Worm (Caenorhabditis elegans) whole organism, midembryonic: ENCODE data around the gene tsp-2.

Experiments used
- T22C8.4 ChIP-seq: fragments of 200-800 bp; sonication (Bioruptor generic); IDR thresholded peaks from 2 replicates; pipeline ENCODE4 v1.3.6; 2022; ENCODE audit warnings: missing genetic modification characterization, missing compliant biosample characterization
- cog-1 ChIP-seq: sonication (generic microtip); optimal IDR thresholded peaks from 2 replicates; lab custom pipeline; 2016; ENCODE audit warnings: missing genetic modification characterization, missing compliant biosample characterization
- flt-1 ChIP-seq: fragments of 200-800 bp; sonication (Bioruptor generic); IDR thresholded peaks from 2 replicates; pipeline ENCODE4 v1.3.6; 2022; ENCODE audit warnings: missing genetic modification characterization, missing compliant biosample characterization
- klf-2 ChIP-seq: fragments of 200-800 bp; sonication (Bioruptor generic); conservative IDR thresholded peaks from 2 replicates; pipeline ENCODE4 v1.3.6; 2022; ENCODE audit warnings: missing genetic modification reagents, missing genetic modification characterization, missing compliant biosample characterization
- med-1 ChIP-seq: sonication (generic microtip); optimal IDR thresholded peaks from 2 replicates; lab custom pipeline; 2017; ENCODE audit warnings: missing genetic modification characterization, mild to moderate bottlenecking, missing compliant biosample characterization, antibody characterized with exemption, missing genetic modification reagents; ENCODE audit not compliant: insufficient read depth
- ref-1 ChIP-seq: fragments of 200-800 bp; sonication (Bioruptor generic); conservative IDR thresholded peaks from 2 replicates; pipeline ENCODE4 v1.3.6; 2022; ENCODE audit warnings: missing genetic modification reagents, missing genetic modification characterization, missing compliant biosample characterization
- tab-1 ChIP-seq: fragments of 200-800 bp; sonication (Bioruptor generic); IDR thresholded peaks from 2 replicates; pipeline ENCODE4 v1.3.6; 2022; ENCODE audit warnings: missing genetic modification characterization, missing compliant biosample characterization
- ztf-23 ChIP-seq: fragments of 200-800 bp; sonication (Bioruptor generic); IDR thresholded peaks from 2 replicates; pipeline ENCODE4 v1.3.6; 2022; ENCODE audit warnings: missing genetic modification reagents, missing genetic modification characterization, missing compliant biosample characterization
- ztf-29 ChIP-seq: fragments of 200-800 bp; sonication (Bioruptor generic); IDR thresholded peaks from 2 replicates; pipeline ENCODE4 v1.3.6; 2022; ENCODE audit warnings: missing genetic modification reagents, missing genetic modification characterization, missing compliant biosample characterization

The tsp-2 gene

ce11 chrIII:8245591-8245990, 7.9 kb upstream of the tsp-2 start, which contains the start of gene C02F5.3:
C02F5.3 (plus strand) TSS chrIII:8245891.
- no peak for TF ChIP-seq flt-1 (GFP tag; lab: Robert Waterston, UW)
- TF ChIP-seq klf-2 = no peak
- TF ChIP-seq T22C8.4 (GFP tag; lab: Robert Waterston, UW) = no peak
- TF ChIP-seq ztf-23 (GFP tag; lab: Robert Waterston, UW) = no peak
- TF ChIP-seq ref-1 (GFP tag; lab: Robert Waterston, UW) = no peak
- TF ChIP-seq ztf-29 (GFP tag; lab: Robert Waterston, UW) = no peak
- no peak for TF ChIP-seq cog-1 (tag; lab: Kevin White, UChicago)
- no peak for TF ChIP-seq med-1 (GFP tag; lab: Kevin White, UChicago)
- no peak for TF ChIP-seq tab-1 (GFP tag; lab: Robert Waterston, UW)

ce11 chrIII:8244052-8244451, 6.3 kb upstream of the tsp-2 start, which contains the start of the genes pbs-6 and cids-1:
pbs-6 (minus strand) TSS chrIII:8244092.
cids-1 (plus strand) TSS chrIII:8244445.
- TF ChIP-seq ztf-23 (GFP tag; lab: Robert Waterston, UW) = no peak
- no peak for TF ChIP-seq flt-1 (GFP tag; lab: Robert Waterston, UW)
- TF ChIP-seq ref-1 (GFP tag; lab: Robert Waterston, UW) = no peak
- no peak for TF ChIP-seq med-1 (GFP tag; lab: Kevin White, UChicago)
- no peak for TF ChIP-seq cog-1 (tag; lab: Kevin White, UChicago)
- TF ChIP-seq T22C8.4 (GFP tag; lab: Robert Waterston, UW) = no peak
- no peak for TF ChIP-seq klf-2
- TF ChIP-seq tab-1 (GFP tag; lab: Robert Waterston, UW) = no peak
- TF ChIP-seq ztf-29 (GFP tag; lab: Robert Waterston, UW) = no peak

- TF ChIP-seq T22C8.4 (GFP tag; lab: Robert Waterston, UW) = no peak
Measured at ce11 chrIII:8242809-8243208, 5.1 kb upstream of the tsp-2 start, which contains the start of gene C02F5.12. C02F5.12 (minus strand) TSS chrIII:8243029.

ce11 chrIII:8240948-8241347, 3.2 kb upstream of the tsp-2 start:
- TF ChIP-seq cog-1 (tag; lab: Kevin White, UChicago) (no peak), flt-1 (GFP tag; lab: Robert Waterston, UW) (no peak), klf-2 (no peak), ztf-23 (GFP tag; lab: Robert Waterston, UW) (no peak)

- TF ChIP-seq flt-1 (GFP tag; lab: Robert Waterston, UW) (no peak), ztf-23 (GFP tag; lab: Robert Waterston, UW) (no peak), T22C8.4 (GFP tag; lab: Robert Waterston, UW) (no peak), tab-1 (GFP tag; lab: Robert Waterston, UW) (no peak), med-1 (GFP tag; lab: Kevin White, UChicago) (no peak), ztf-29 (GFP tag; lab: Robert Waterston, UW) (no peak), klf-2 (no peak), cog-1 (tag; lab: Kevin White, UChicago) (no peak), ref-1 (GFP tag; lab: Robert Waterston, UW) (no peak)
Measured at ce11 chrIII:8240247-8240646, 2.5 kb upstream of the tsp-2 start.

ce11 chrIII:8239325-8239724, 1.6 kb upstream of the tsp-2 start, which contains the start of gene tsp-1:
tsp-1 (minus strand) TSS chrIII:8239423.
- TF ChIP-seq ztf-23 (GFP tag; lab: Robert Waterston, UW) (no peak), med-1 (GFP tag; lab: Kevin White, UChicago) (no peak), T22C8.4 (GFP tag; lab: Robert Waterston, UW) (no peak), tab-1 (GFP tag; lab: Robert Waterston, UW) (no peak), ref-1 (GFP tag; lab: Robert Waterston, UW) (no peak), cog-1 (tag; lab: Kevin White, UChicago) (no peak), flt-1 (GFP tag; lab: Robert Waterston, UW) (no peak), ztf-29 (GFP tag; lab: Robert Waterston, UW) (no peak), klf-2 (no peak)

- TF ChIP-seq tab-1 (GFP tag; lab: Robert Waterston, UW) (no peak), ref-1 (GFP tag; lab: Robert Waterston, UW) (no peak), flt-1 (GFP tag; lab: Robert Waterston, UW) (no peak), klf-2 (no peak), cog-1 (tag; lab: Kevin White, UChicago) (no peak), med-1 (GFP tag; lab: Kevin White, UChicago) (no peak), T22C8.4 (GFP tag; lab: Robert Waterston, UW) (no peak)
Measured at ce11 chrIII:8235880-8236279, 1.9 kb downstream of the tsp-2 start, which contains the start of gene C02F5.5. C02F5.5 (plus strand) TSS chrIII:8236180.

- no peak for TF ChIP-seq med-1 (GFP tag; lab: Kevin White, UChicago)
Measured at ce11 chrIII:8235358-8235757, 2.4 kb downstream of the tsp-2 start, which contains the start of gene C02F5.14. C02F5.14 (minus strand) TSS chrIII:8235514.

ce11 chrIII:8232634-8233033, 5.1 kb downstream of the tsp-2 start, which contains the start of gene henn-1:
henn-1 (plus strand) TSS chrIII:8232651.
- TF ChIP-seq ref-1 (GFP tag; lab: Robert Waterston, UW) (no peak), ztf-29 (GFP tag; lab: Robert Waterston, UW) (no peak), flt-1 (GFP tag; lab: Robert Waterston, UW) (no peak), klf-2 (no peak), ztf-23 (GFP tag; lab: Robert Waterston, UW) (no peak), cog-1 (tag; lab: Kevin White, UChicago) (no peak), T22C8.4 (GFP tag; lab: Robert Waterston, UW) (no peak), med-1 (GFP tag; lab: Kevin White, UChicago) (no peak), tab-1 (GFP tag; lab: Robert Waterston, UW) (no peak)

- TF ChIP-seq tab-1 (GFP tag; lab: Robert Waterston, UW) (no peak), med-1 (GFP tag; lab: Kevin White, UChicago) (no peak), cog-1 (tag; lab: Kevin White, UChicago) (no peak), ztf-29 (GFP tag; lab: Robert Waterston, UW) (no peak), ref-1 (GFP tag; lab: Robert Waterston, UW) (no peak), T22C8.4 (GFP tag; lab: Robert Waterston, UW) (no peak), klf-2 (no peak), ztf-23 (GFP tag; lab: Robert Waterston, UW) (no peak), flt-1 (GFP tag; lab: Robert Waterston, UW) (no peak)
Measured at ce11 chrIII:8229480-8229879, 8.3 kb downstream of the tsp-2 start.
